Worm (Caenorhabditis elegans): Measurements from ENCODE around the gene gfat-2.
"Not testable (repeated sequence)": the region's sequence is repeated elsewhere in the genome, so short reads cannot be mapped to it uniquely, and the experiment has no call there.

gfat-2 gene

ce11 chrIV:11406744-11407690 is 3.0 kb upstream of the gfat-2 start, which contains the start of the genes his-63 and his-64:
Gene his-63 (minus strand): TSS chrIV:11406861.
Gene his-64 (plus strand): TSS chrIV:11407116.
- TF ChIP-seq W03F9.2, dao-5, him-1 (tag; optimal IDR thresholded peaks at IDR 0.05): not testable (repeated sequence)

ce11 chrIV:11414920-11415319 is 4.9 kb downstream of the gfat-2 start, which contains the start of gene F22B3.10:
Gene F22B3.10 (minus strand): TSS chrIV:11415020.
- no peak for TF ChIP-seq W03F9.2 (tag; optimal IDR thresholded peaks at IDR 0.05)
- TF ChIP-seq dao-5 (tag; optimal IDR thresholded peaks at IDR 0.05) = no peak
- no peak for TF ChIP-seq him-1 (tag; optimal IDR thresholded peaks at IDR 0.05)

ce11 chrIV:11416724-11417123 is 6.7 kb downstream of the gfat-2 start, which contains the start of gene F22B3.5:
Gene F22B3.5 (minus strand): TSS chrIV:11416824.
- not testable (repeated sequence) for TF ChIP-seq W03F9.2, dao-5, him-1 (tag; optimal IDR thresholded peaks at IDR 0.05)

ce11 chrIV:11421696-11422095 is 11.7 kb downstream of the gfat-2 start, which contains the start of gene F22B3.7:
Gene F22B3.7 (minus strand): TSS chrIV:11421796.
- TF ChIP-seq him-1 (tag; optimal IDR thresholded peaks at IDR 0.05) = no peak
- TF ChIP-seq dao-5 (tag; optimal IDR thresholded peaks at IDR 0.05) = no peak
- no peak for TF ChIP-seq W03F9.2 (tag; optimal IDR thresholded peaks at IDR 0.05)

ce11 chrIV:11424830-11425229 is 14.8 kb downstream of the gfat-2 start, which contains the start of gene F22B3.8:
Gene F22B3.8 (minus strand): TSS chrIV:11424930.
- TF ChIP-seq dao-5 (tag; optimal IDR thresholded peaks at IDR 0.05) = no peak
- no peak for TF ChIP-seq W03F9.2 (tag; optimal IDR thresholded peaks at IDR 0.05)

- TF ChIP-seq W03F9.2 (tag; optimal IDR thresholded peaks at IDR 0.05) = no peak
Observed at ce11 chrIV:11425442-11425841, 15.4 kb downstream of the gfat-2 start, which contains the start of gene kin-4. Gene kin-4 (plus strand): TSS chrIV:11425742.

ce11 chrIV:11431448-11431847 is 21.4 kb downstream of the gfat-2 start:
- TF ChIP-seq W03F9.2 (tag; optimal IDR thresholded peaks at IDR 0.05) (no peak), him-1 (tag; optimal IDR thresholded peaks at IDR 0.05) (no peak), dao-5 (tag; optimal IDR thresholded peaks at IDR 0.05) (no peak)

- TF ChIP-seq W03F9.2 (tag; optimal IDR thresholded peaks at IDR 0.05) (peak; percentile 46), him-1 (tag; optimal IDR thresholded peaks at IDR 0.05) (peak; percentile 26), dao-5 (tag; optimal IDR thresholded peaks at IDR 0.05) (no peak)
Observed at ce11 chrIV:11433709-11434108, 23.7 kb downstream of the gfat-2 start.

ce11 chrIV:11434575-11434974 is 24.5 kb downstream of the gfat-2 start:
- TF ChIP-seq W03F9.2 (tag; optimal IDR thresholded peaks at IDR 0.05) (no peak), him-1 (tag; optimal IDR thresholded peaks at IDR 0.05) (no peak), dao-5 (tag; optimal IDR thresholded peaks at IDR 0.05) (no peak)

ce11 chrIV:11435761-11436160 is 25.7 kb downstream of the gfat-2 start:
- TF ChIP-seq W03F9.2 (tag; optimal IDR thresholded peaks at IDR 0.05) (no peak), him-1 (tag; optimal IDR thresholded peaks at IDR 0.05) (no peak), dao-5 (tag; optimal IDR thresholded peaks at IDR 0.05) (no peak)

ce11 chrIV:11438255-11438654 is 28.2 kb downstream of the gfat-2 start:
- no peak for TF ChIP-seq dao-5 (tag; optimal IDR thresholded peaks at IDR 0.05)
- TF ChIP-seq W03F9.2 (tag; optimal IDR thresholded peaks at IDR 0.05) = no peak
- TF ChIP-seq him-1 (tag; optimal IDR thresholded peaks at IDR 0.05) = no peak

ce11 chrIV:11452928-11453327 is 42.9 kb downstream of the gfat-2 start:
- TF ChIP-seq W03F9.2 (tag; optimal IDR thresholded peaks at IDR 0.05) (no peak), dao-5 (tag; optimal IDR thresholded peaks at IDR 0.05) (no peak), him-1 (tag; optimal IDR thresholded peaks at IDR 0.05) (no peak)

- TF ChIP-seq dao-5 (tag; optimal IDR thresholded peaks at IDR 0.05) (no peak), W03F9.2 (tag; optimal IDR thresholded peaks at IDR 0.05) (no peak), him-1 (tag; optimal IDR thresholded peaks at IDR 0.05) (no peak)
Observed at ce11 chrIV:11455824-11456223, 45.8 kb downstream of the gfat-2 start.

ce11 chrIV:11458700-11459263 is 48.8 kb downstream of the gfat-2 start:
- TF ChIP-seq dao-5 (tag; optimal IDR thresholded peaks at IDR 0.05) (no peak), W03F9.2 (tag; optimal IDR thresholded peaks at IDR 0.05) (no peak), him-1 (tag; optimal IDR thresholded peaks at IDR 0.05) (no peak)
